1 fruit fly cellular context compared by ENCODE assay signal in genomic region chr2L:3530186-3530832, dm6.
TF ChIP-seq lines count a peak whose summit lies in the region.

Spindly (minus strand) TSS chr2L:3530317.
IFT57 (plus strand) TSS chr2L:3530789.

TF ChIP-seq in whole organism, embryonic, 481 proteins besides CTCF, POLR2A, EP300 and RAD21 (continued from another document):
- peak; percentile 63 for TF ChIP-seq nerfin-2 (GFP tag; IDR thresholded peaks at IDR 0.05; lab: Robert Waterston, UW; ENCODE audit: partially characterized antibody)
- peak; percentile 53 for TF ChIP-seq Myb (GFP tag; optimal IDR thresholded peaks at IDR 0.05; lab: Kevin White, UChicago)
- TF ChIP-seq sqz (GFP tag; optimal IDR thresholded peaks at IDR 0.05; lab: Kevin White, UChicago), result peak; percentile 58
- TF ChIP-seq Dp (GFP tag; optimal IDR thresholded peaks at IDR 0.05; lab: Kevin White, UChicago), result peak; percentile 90
- no peak for TF ChIP-seq CG13424 (tag; optimal IDR thresholded peaks at IDR 0.05; lab: Kevin White, UChicago)
- peak; percentile 36; the same call in 1 of the 2 replicates for TF ChIP-seq CG2129 (GFP tag; IDR thresholded peaks at IDR 0.05; lab: Robert Waterston, UW; ENCODE audit: partially characterized antibody)
- TF ChIP-seq zfh1 (GFP tag; IDR thresholded peaks at IDR 0.05; lab: Robert Waterston, UW), result no peak
- TF ChIP-seq BEAF-32 (GFP tag; optimal IDR thresholded peaks at IDR 0.05; lab: Kevin White, UChicago), result peak; percentile 57
- TF ChIP-seq CG10267 (tag; optimal IDR thresholded peaks at IDR 0.05; lab: Kevin White, UChicago), result peak; percentile 27
- TF ChIP-seq chinmo (GFP tag; IDR thresholded peaks at IDR 0.05; lab: Robert Waterston, UW; ENCODE audit: partially characterized antibody), result peak; percentile 62; the same call in 1 of the 4 replicates
- no peak for TF ChIP-seq CG6813 (GFP tag; optimal IDR thresholded peaks at IDR 0.05; lab: Kevin White, UChicago)
- peak; percentile 9 for TF ChIP-seq CoRest (tag; optimal IDR thresholded peaks at IDR 0.05; lab: Kevin White, UChicago)
- TF ChIP-seq GATAe (GFP tag; conservative IDR thresholded peaks at IDR 0.05; lab: Robert Waterston, UW), result no peak
- no peak for TF ChIP-seq shn (GFP tag; optimal IDR thresholded peaks at IDR 0.05; lab: Kevin White, UChicago)
- peak; percentile 29 for TF ChIP-seq MESR4 (GFP tag; optimal IDR thresholded peaks at IDR 0.05; lab: Kevin White, UChicago)
- peak; percentile 15 for TF ChIP-seq Sin3A (optimal IDR thresholded peaks at IDR 0.05; lab: Kevin White, UChicago)
- peak; percentile 23 for TF ChIP-seq trem (tag; optimal IDR thresholded peaks at IDR 0.05; lab: Kevin White, UChicago)
- TF ChIP-seq Poxn (GFP tag; IDR thresholded peaks at IDR 0.05; lab: Robert Waterston, UW), result no peak
- TF ChIP-seq E2f2 (GFP tag; IDR thresholded peaks at IDR 0.05; lab: Robert Waterston, UW), result peak; percentile 93
- peak; percentile 72 for TF ChIP-seq CG13287 (GFP tag; IDR thresholded peaks at IDR 0.05; lab: Robert Waterston, UW; ENCODE audit: partially characterized antibody)
- peak; percentile 99 for TF ChIP-seq CG17186 (GFP tag; optimal IDR thresholded peaks at IDR 0.05; lab: Kevin White, UChicago)
- no peak for TF ChIP-seq CG3065 (GFP tag; optimal IDR thresholded peaks at IDR 0.05; lab: Kevin White, UChicago)
- peak; percentile 75 for TF ChIP-seq Dll (GFP tag; IDR thresholded peaks at IDR 0.05; lab: Robert Waterston, UW; ENCODE audit: partially characterized antibody)
- no peak for TF ChIP-seq Stat92E (GFP tag; optimal IDR thresholded peaks at IDR 0.05; lab: Kevin White, UChicago)
- no peak for TF ChIP-seq gsb (GFP tag; IDR thresholded peaks at IDR 0.05; lab: Robert Waterston, UW)
- TF ChIP-seq CrebB (tag; optimal IDR thresholded peaks at IDR 0.05; lab: Kevin White, UChicago), result no peak
- no peak for TF ChIP-seq CG18011 (GFP tag; optimal IDR thresholded peaks at IDR 0.05; lab: Kevin White, UChicago)
- peak; percentile 67; the same call in 2 of the 3 replicates for TF ChIP-seq CG34224 (GFP tag; IDR thresholded peaks at IDR 0.05; lab: Robert Waterston, UW; ENCODE audit: partially characterized antibody)
- peak; percentile 74 for TF ChIP-seq CG6791 (GFP tag; IDR thresholded peaks at IDR 0.05; lab: Robert Waterston, UW; ENCODE audit: partially characterized antibody)
- TF ChIP-seq MBD-R2 (GFP tag; IDR thresholded peaks at IDR 0.05; lab: Robert Waterston, UW), result peak; percentile 50
- TF ChIP-seq zen2 (GFP tag; IDR thresholded peaks at IDR 0.05; lab: Robert Waterston, UW; ENCODE audit: partially characterized antibody), result peak; percentile 51; the same call in 2 of the 3 replicates
- 0 out of 3 replicates have a peak, but pooled peaks have one; percentile 33 for TF ChIP-seq knrl (GFP tag; IDR thresholded peaks at IDR 0.05; lab: Robert Waterston, UW; ENCODE audit: partially characterized antibody)
- no peak for TF ChIP-seq CG42726 (GFP tag; IDR thresholded peaks at IDR 0.05; lab: Robert Waterston, UW; ENCODE audit: partially characterized antibody)
- TF ChIP-seq unc-4 (GFP tag; IDR thresholded peaks at IDR 0.05; lab: Robert Waterston, UW; ENCODE audit: partially characterized antibody), result peak; percentile 65
- no peak for TF ChIP-seq pita (GFP tag; optimal IDR thresholded peaks at IDR 0.05; lab: Kevin White, UChicago)
- peak; percentile 46; the same call in 1 of the 3 replicates for TF ChIP-seq Doc3 (GFP tag; IDR thresholded peaks at IDR 0.05; lab: Robert Waterston, UW; ENCODE audit: partially characterized antibody)
- 0 out of 3 replicates have a peak, but pooled peaks have one; percentile 27 for TF ChIP-seq CG17361 (GFP tag; IDR thresholded peaks at IDR 0.05; lab: Robert Waterston, UW)
- no peak for TF ChIP-seq CG7928 (GFP tag; optimal IDR thresholded peaks at IDR 0.05; lab: Kevin White, UChicago)
- peak; percentile 59; the same call in 1 of the 2 replicates for TF ChIP-seq Bgb (GFP tag; IDR thresholded peaks at IDR 0.05; lab: Robert Waterston, UW; ENCODE audit: partially characterized antibody)
- TF ChIP-seq Dref (GFP tag; IDR thresholded peaks at IDR 0.05; lab: Robert Waterston, UW), result peak; percentile 83
TF ChIP-seq in whole organism, embryonic: peak in this region for 47.
